Worm (Caenorhabditis elegans): ENCODE data around the gene fbxb-88.

DNA sequence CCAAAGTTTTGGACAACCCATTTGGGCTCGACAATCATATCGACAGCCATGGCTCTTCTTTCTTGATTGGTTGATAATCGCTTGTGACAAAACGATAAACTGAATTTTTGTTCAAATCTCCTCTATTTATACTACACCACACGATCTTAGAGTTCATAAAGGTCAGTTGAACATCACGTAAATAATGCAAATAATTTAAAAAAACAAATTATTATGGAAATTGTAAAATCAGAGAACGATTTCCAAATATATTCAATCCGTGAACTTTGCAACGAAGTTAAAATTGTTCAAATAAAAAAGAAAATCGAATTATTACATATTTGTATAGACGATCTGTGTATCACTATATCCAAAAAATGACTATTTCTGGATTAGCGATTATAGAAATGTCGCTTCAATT, 35.7 kb upstream of the fbxb-88 start, which contains the start of the genes mpst-4 and F11G11.14:
- TF ChIP-seq tab-1 (GFP tag; IDR thresholded peaks at IDR 0.05), result no peak
- no peak for TF ChIP-seq T22C8.4 (GFP tag; IDR thresholded peaks at IDR 0.05)
- TF ChIP-seq klf-2 (GFP tag; conservative IDR thresholded peaks at IDR 0.05), result no peak
